Fruit fly (Drosophila melanogaster) whole organism, prepupa: ENCODE data around the gene CG42504.

Experiments
- CG10631 ChIP-seq: fragments of 200-800 bp; sonication (Bioruptor generic); optimal IDR thresholded peaks from 2 replicates; lab custom pipeline; 2016; ENCODE audit warnings: missing biosample characterization, missing genetic modification characterization
- CG11294 ChIP-seq: fragments of 200-800 bp; sonication (Bioruptor generic); IDR thresholded peaks from 2 replicates; pipeline ENCODE4 v1.3.6; 2022; ENCODE audit warnings: missing biosample characterization, missing genetic modification characterization
- CG11762 ChIP-seq: fragments of 200-800 bp; sonication (Bioruptor generic); optimal IDR thresholded peaks from 3 replicates; lab custom pipeline; 2016; ENCODE audit warnings: missing biosample characterization, missing genetic modification characterization; ENCODE audit not compliant: insufficient read depth
- CG11902 ChIP-seq: fragments of 200-800 bp; sonication (Bioruptor generic); optimal IDR thresholded peaks from 3 replicates; lab custom pipeline; 2016; ENCODE audit warnings: missing biosample characterization, missing genetic modification characterization
- CG15336 ChIP-seq: fragments of 200-800 bp; sonication (Bioruptor generic); IDR thresholded peaks from 2 replicates; pipeline ENCODE4 v1.3.6; 2022; ENCODE audit warnings: missing biosample characterization, missing genetic modification characterization
- CG1621 ChIP-seq: fragments of 200-800 bp; sonication (Bioruptor generic); optimal IDR thresholded peaks from 3 replicates; lab custom pipeline; 2018; ENCODE audit warnings: missing biosample characterization, mild to moderate bottlenecking, missing genetic modification characterization
- CG16779 ChIP-seq: fragments of 200-800 bp; sonication (Bioruptor generic); optimal IDR thresholded peaks from 3 replicates; lab custom pipeline; 2017; ENCODE audit warnings: missing biosample characterization, mild to moderate bottlenecking, missing genetic modification characterization
- CG3032 ChIP-seq: fragments of 200-800 bp; optimal IDR thresholded peaks from 2 replicates; lab custom pipeline; 2019; ENCODE audit warnings: missing biosample characterization, mild to moderate bottlenecking, missing genetic modification characterization, moderate library complexity
- CG32006 ChIP-seq: fragments of 200-800 bp; sonication (Bioruptor generic); optimal IDR thresholded peaks from 3 replicates; lab custom pipeline; 2017; ENCODE audit warnings: missing biosample characterization, mild to moderate bottlenecking, missing genetic modification characterization
- CG34406 ChIP-seq: fragments of 200-800 bp; sonication (Bioruptor generic); optimal IDR thresholded peaks from 3 replicates; lab custom pipeline; 2016; ENCODE audit warnings: missing biosample characterization, missing genetic modification characterization
- CG3919 ChIP-seq: fragments of 200-800 bp; sonication (Bioruptor generic); optimal IDR thresholded peaks from 3 replicates; lab custom pipeline; 2016; ENCODE audit warnings: missing biosample characterization, missing genetic modification characterization
- CG4318 ChIP-seq: fragments of 200-800 bp; sonication (Bioruptor generic); optimal IDR thresholded peaks from 3 replicates; lab custom pipeline; 2017; ENCODE audit warnings: missing biosample characterization, mild to moderate bottlenecking, missing genetic modification characterization
- CG6163 ChIP-seq: fragments of 200-800 bp; sonication (Bioruptor generic); IDR thresholded peaks from 3 replicates; pipeline ENCODE4 v1.3.6; 2022; ENCODE audit warnings: missing biosample characterization, missing genetic modification characterization
- CG6276 ChIP-seq: fragments of 200-800 bp; sonication (Bioruptor generic); optimal IDR thresholded peaks from 2 replicates; lab custom pipeline; 2017; ENCODE audit warnings: missing biosample characterization, mild to moderate bottlenecking, missing genetic modification characterization
- CG6792 ChIP-seq: fragments of 200-800 bp; sonication (Bioruptor generic); optimal IDR thresholded peaks from 3 replicates; lab custom pipeline; 2016; ENCODE audit warnings: missing biosample characterization, missing genetic modification characterization
- CG6808 ChIP-seq: fragments of 200-800 bp; sonication (Bioruptor generic); optimal IDR thresholded peaks from 3 replicates; lab custom pipeline; 2017; ENCODE audit warnings: missing biosample characterization, missing genetic modification characterization, mild to moderate bottlenecking, moderate library complexity, missing genetic modification reagents
- CG6854 ChIP-seq: fragments of 200-800 bp; sonication (Bioruptor generic); optimal IDR thresholded peaks from 2 replicates; lab custom pipeline; 2017; ENCODE audit warnings: missing biosample characterization, mild to moderate bottlenecking, missing genetic modification characterization
- CG7368 ChIP-seq: fragments of 200-800 bp; sonication (Bioruptor generic); optimal IDR thresholded peaks from 3 replicates; lab custom pipeline; 2016; ENCODE audit warnings: missing biosample characterization, missing genetic modification characterization
- CG8119 ChIP-seq: fragments of 200-800 bp; sonication (Bioruptor generic); IDR thresholded peaks from 3 replicates; pipeline ENCODE4 v1.3.6; 2022; ENCODE audit warnings: missing biosample characterization, missing genetic modification characterization
- CG8319 ChIP-seq: fragments of 200-800 bp; sonication (Bioruptor generic); optimal IDR thresholded peaks from 3 replicates; lab custom pipeline; 2016; ENCODE audit warnings: missing biosample characterization, missing genetic modification characterization
- CG8632 ChIP-seq: fragments of 200-800 bp; sonication (Bioruptor generic); optimal IDR thresholded peaks from 3 replicates; lab custom pipeline; 2016; ENCODE audit warnings: missing biosample characterization, missing genetic modification characterization
- Eip75B ChIP-seq: fragments of 200-800 bp; sonication (Bioruptor generic); optimal IDR thresholded peaks from 3 replicates; lab custom pipeline; 2016; ENCODE audit warnings: missing biosample characterization, missing genetic modification characterization
- Eip93F ChIP-seq: fragments of 200-800 bp; sonication (Bioruptor generic); optimal IDR thresholded peaks from 2 replicates; lab custom pipeline; 2016; ENCODE audit warnings: missing biosample characterization, mild to moderate bottlenecking, missing genetic modification characterization
- Ets21C ChIP-seq: fragments of 200-800 bp; sonication (Bioruptor generic); optimal IDR thresholded peaks from 3 replicates; lab custom pipeline; 2016; ENCODE audit warnings: missing biosample characterization, missing genetic modification characterization
- Ets96B ChIP-seq: fragments of 200-800 bp; optimal IDR thresholded peaks from 2 replicates; lab custom pipeline; 2019; ENCODE audit warnings: missing biosample characterization, mild to moderate bottlenecking, missing genetic modification characterization, moderate library complexity
- Gug ChIP-seq: fragments of 200-800 bp; sonication (Bioruptor generic); IDR thresholded peaks from 2 replicates; pipeline ENCODE4 v1.3.6; 2022; ENCODE audit warnings: missing biosample characterization, missing genetic modification characterization
- Hr38 ChIP-seq: sonication (Bioruptor generic); optimal IDR thresholded peaks from 2 replicates; lab custom pipeline; 2016; ENCODE audit warnings: missing biosample characterization, missing genetic modification characterization
- Hr39 ChIP-seq: fragments of 200-800 bp; sonication (Bioruptor generic); optimal IDR thresholded peaks from 2 replicates; lab custom pipeline; 2016; ENCODE audit warnings: missing biosample characterization, missing genetic modification characterization
- Lpt ChIP-seq: fragments of 200-800 bp; sonication (Bioruptor generic); optimal IDR thresholded peaks from 3 replicates; lab custom pipeline; 2016; ENCODE audit warnings: missing biosample characterization, missing genetic modification characterization
- Met ChIP-seq: fragments of 200-800 bp; sonication (Bioruptor generic); optimal IDR thresholded peaks from 3 replicates; lab custom pipeline; 2016; ENCODE audit warnings: missing biosample characterization, missing genetic modification characterization
- OdsH ChIP-seq: fragments of 200-800 bp; sonication (Bioruptor generic); optimal IDR thresholded peaks from 3 replicates; lab custom pipeline; 2016; ENCODE audit warnings: missing biosample characterization, missing genetic modification characterization
- Smox ChIP-seq: fragments of 200-800 bp; sonication (Bioruptor generic); optimal IDR thresholded peaks from 3 replicates; lab custom pipeline; 2016; ENCODE audit warnings: missing biosample characterization, missing genetic modification characterization
- Sox14 ChIP-seq: fragments of 200-800 bp; sonication (Bioruptor generic); optimal IDR thresholded peaks from 3 replicates; lab custom pipeline; 2016; ENCODE audit warnings: missing biosample characterization, missing genetic modification characterization
- Sox15 ChIP-seq: fragments of 200-800 bp; sonication (Bioruptor generic); optimal IDR thresholded peaks from 3 replicates; lab custom pipeline; 2016; ENCODE audit warnings: missing biosample characterization, missing genetic modification characterization
- achi ChIP-seq: fragments of 200-800 bp; sonication (Bioruptor generic); optimal IDR thresholded peaks from 3 replicates; lab custom pipeline; 2016; ENCODE audit warnings: missing biosample characterization, missing genetic modification characterization
- acj6 ChIP-seq: fragments of 200-800 bp; sonication (Bioruptor generic); optimal IDR thresholded peaks from 3 replicates; lab custom pipeline; 2016; ENCODE audit warnings: missing biosample characterization, missing genetic modification characterization
- cyc ChIP-seq: fragments of 200-800 bp; sonication (Bioruptor generic); optimal IDR thresholded peaks from 3 replicates; lab custom pipeline; 2016; ENCODE audit warnings: missing biosample characterization, missing genetic modification characterization
- dac ChIP-seq: fragments of 200-800 bp; sonication (Bioruptor generic); optimal IDR thresholded peaks from 2 replicates; lab custom pipeline; 2017; ENCODE audit warnings: missing biosample characterization, mild to moderate bottlenecking, missing genetic modification characterization
- dsx ChIP-seq: fragments of 200-800 bp; optimal IDR thresholded peaks from 3 replicates; lab custom pipeline; 2019; ENCODE audit warnings: missing biosample characterization, mild to moderate bottlenecking, missing genetic modification characterization, moderate library complexity; ENCODE audit not compliant: poor library complexity, severe bottlenecking
- eg ChIP-seq: fragments of 200-800 bp; sonication (Bioruptor generic); IDR thresholded peaks from 3 replicates; pipeline ENCODE4 v1.3.6; 2022; ENCODE audit warnings: missing biosample characterization, missing genetic modification characterization
- esn ChIP-seq: fragments of 200-800 bp; sonication (Bioruptor generic); optimal IDR thresholded peaks from 2 replicates; lab custom pipeline; 2016; ENCODE audit warnings: missing biosample characterization, mild to moderate bottlenecking, missing genetic modification characterization, moderate library complexity
- fd59A ChIP-seq: fragments of 200-800 bp; sonication (Bioruptor generic); optimal IDR thresholded peaks from 2 replicates; lab custom pipeline; 2017; ENCODE audit warnings: missing biosample characterization, mild to moderate bottlenecking, missing genetic modification characterization, missing genetic modification reagents
- fd85E ChIP-seq: fragments of 200-800 bp; sonication (Bioruptor generic); optimal IDR thresholded peaks from 3 replicates; lab custom pipeline; 2016; ENCODE audit warnings: missing biosample characterization, missing genetic modification characterization
- fkh ChIP-seq: fragments of 200-800 bp; sonication (Bioruptor generic); optimal IDR thresholded peaks from 3 replicates; lab custom pipeline; 2017; ENCODE audit warnings: missing biosample characterization, mild to moderate bottlenecking, missing genetic modification characterization, moderate library complexity
- lz ChIP-seq: fragments of 200-800 bp; sonication (Bioruptor generic); optimal IDR thresholded peaks from 3 replicates; lab custom pipeline; 2016; ENCODE audit warnings: missing biosample characterization, missing genetic modification characterization
- net ChIP-seq: fragments of 200-800 bp; sonication (Bioruptor generic); optimal IDR thresholded peaks from 3 replicates; lab custom pipeline; 2016; ENCODE audit warnings: missing biosample characterization, missing genetic modification characterization
- pdm3 ChIP-seq: fragments of 200-800 bp; sonication (Bioruptor generic); optimal IDR thresholded peaks from 3 replicates; lab custom pipeline; 2016; ENCODE audit warnings: missing biosample characterization, missing genetic modification characterization
- salr ChIP-seq, 2 experiments: fragments of 200-800 bp; sonication (Bioruptor generic); optimal IDR thresholded peaks; 3 replicates each; lab custom pipeline; 2016 to 2018; ENCODE audit warnings: missing biosample characterization in 2 of 2, missing genetic modification characterization in 2 of 2, mild to moderate bottlenecking in 1 of 2
- spab ChIP-seq: fragments of 200-800 bp; sonication (Bioruptor generic); optimal IDR thresholded peaks from 2 replicates; lab custom pipeline; 2017; ENCODE audit warnings: missing biosample characterization, mild to moderate bottlenecking, missing genetic modification characterization, missing genetic modification reagents
- svp ChIP-seq: fragments of 200-800 bp; sonication (Bioruptor generic); peaks from one replicate; lab custom pipeline; 2016; ENCODE audit warnings: missing biosample characterization, missing genetic modification characterization
- topi ChIP-seq: fragments of 200-800 bp; sonication (Bioruptor generic); optimal IDR thresholded peaks from 3 replicates; lab custom pipeline; 2016; ENCODE audit warnings: missing biosample characterization, missing genetic modification characterization
- vri ChIP-seq: fragments of 200-800 bp; sonication (Bioruptor generic); optimal IDR thresholded peaks from 3 replicates; lab custom pipeline; 2016; ENCODE audit warnings: missing biosample characterization, mild to moderate bottlenecking, missing genetic modification characterization

The CG42504 gene

DNA sequence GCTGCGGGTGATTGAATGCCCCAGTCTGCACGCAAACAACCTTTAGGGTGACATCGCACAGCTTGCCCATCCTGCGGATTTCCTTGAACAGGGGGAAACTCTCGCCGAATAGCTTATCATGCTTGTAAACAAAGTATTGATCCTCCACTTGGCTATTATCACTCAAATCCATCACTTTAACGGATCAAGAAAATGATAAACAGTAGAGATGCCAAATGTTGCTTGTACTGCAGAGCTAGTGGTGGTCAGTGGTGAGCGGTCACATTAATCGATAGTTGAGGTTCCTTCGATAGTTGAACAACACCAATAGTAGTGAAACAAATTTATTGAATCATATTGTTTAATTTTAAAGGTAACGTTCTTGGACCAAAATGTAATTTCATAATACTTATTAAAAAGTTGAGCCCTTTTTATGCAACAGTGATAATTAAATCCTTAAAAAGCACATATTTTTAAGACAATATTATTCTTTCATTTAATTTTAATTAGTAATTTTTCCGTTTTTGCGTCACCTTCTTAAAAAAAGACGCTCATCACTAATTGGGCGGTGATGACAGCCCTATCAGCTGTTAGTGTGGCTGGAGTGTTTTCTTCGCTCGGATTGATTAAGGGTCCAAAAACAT is 21.2 kb downstream of the CG42504 start, which contains the start of the genes KLHL18 and GCC185:
TSS of gene KLHL18 (minus strand) at position 233 of the 623 bp plus-strand sequence.
TSS of gene GCC185 (plus strand) at position 571 of the 623 bp plus-strand sequence.
- TF ChIP-seq CG6276 (GFP tag; lab: Kevin White, UChicago) (no peak), Eip75B (GFP tag; lab: Kevin White, UChicago) (no peak), CG34406 (peak; percentile 74), CG6808 (GFP tag; lab: Kevin White, UChicago) (peak; percentile 37), CG4318 (GFP tag; lab: Kevin White, UChicago) (no peak), Eip93F (GFP tag; lab: Kevin White, UChicago) (peak; percentile 12), CG7368 (GFP tag; lab: Kevin White, UChicago) (peak; percentile 52), fkh (peak; percentile 55), Hr39 (peak; percentile 87), CG8632 (peak; percentile 55), fd59A (GFP tag; lab: Kevin White, UChicago) (peak; percentile 27), acj6 (peak; percentile 83), Met (peak; percentile 73), net (GFP tag; lab: Kevin White, UChicago) (peak; percentile 49), CG6854 (GFP tag; lab: Kevin White, UChicago) (no peak), Lpt (peak; percentile 74), CG15336 (no peak), vri (no peak), topi (GFP tag; lab: Kevin White, UChicago) (peak; percentile 80), OdsH (GFP tag; lab: Kevin White, UChicago) (peak; percentile 88), CG16779 (no peak), svp (peak; percentile 94), Hr38 (GFP tag; lab: Kevin White, UChicago) (no peak), lz (GFP tag; lab: Kevin White, UChicago) (peak; percentile 88), salr (GFP tag; optimal IDR thresholded peaks at IDR 0.05; lab: Kevin White, UChicago) (peak in 1 of 2 experiments; percentile 66), cyc (peak; percentile 87), Ets96B (tag; lab: Kevin White, UChicago) (peak; percentile 75), Gug (GFP tag; lab: Robert Waterston, UW) (peak; percentile 61), CG3032 (tag; lab: Kevin White, UChicago) (peak; percentile 87), esn (peak; percentile 87), Sox15 (GFP tag; lab: Kevin White, UChicago) (peak; percentile 88), achi (GFP tag; lab: Kevin White, UChicago) (peak; percentile 77), Ets21C (GFP tag; lab: Kevin White, UChicago) (peak; percentile 82), fd85E (no peak), spab (GFP tag; lab: Kevin White, UChicago) (peak; percentile 38), eg (GFP tag; lab: Robert Waterston, UW) (peak; percentile 73), CG11902 (GFP tag; lab: Kevin White, UChicago) (peak; percentile 84), CG11294 (GFP tag; lab: Robert Waterston, UW) (peak; percentile 35; the same call in 1 of the 2 replicates), dsx (GFP tag; lab: Kevin White, UChicago) (no peak), CG6163 (GFP tag; lab: Robert Waterston, UW) (no peak; the same call in 2 of the 3 replicates), CG8119 (GFP tag; lab: Robert Waterston, UW) (no peak), dac (peak; percentile 49), CG1621 (tag; lab: Kevin White, UChicago) (no peak), CG11762 (peak; percentile 59), Sox14 (GFP tag; lab: Kevin White, UChicago) (peak; percentile 75), pdm3 (GFP tag; lab: Kevin White, UChicago) (no peak), CG6792 (GFP tag; lab: Kevin White, UChicago) (peak; percentile 67), CG10631 (GFP tag; lab: Kevin White, UChicago) (peak; percentile 91), CG32006 (GFP tag; lab: Kevin White, UChicago) (peak; percentile 79), CG3919 (GFP tag; lab: Kevin White, UChicago) (no peak), Smox (GFP tag; lab: Kevin White, UChicago) (peak; percentile 83), CG8319 (GFP tag; lab: Kevin White, UChicago) (peak; percentile 56)
